Worm (Caenorhabditis elegans) whole organism, early embryonic: ENCODE data around the gene srbc-78.

ENCODE experiments used
- F13C5.2 ChIP-seq: sonication (generic microtip); optimal IDR thresholded peaks from 2 replicates; lab custom pipeline; 2017; ENCODE audit warnings: mild to moderate bottlenecking, missing genetic modification characterization, inconsistent platforms, missing compliant biosample characterization
- aly-1 ChIP-seq: sonication (generic microtip); optimal IDR thresholded peaks from 2 replicates; lab custom pipeline; 2016; ENCODE audit warnings: missing genetic modification characterization, missing compliant biosample characterization
- ama-1 ChIP-seq: fragments of 150-350 bp; optimal IDR thresholded peaks from 2 replicates; lab custom pipeline; 2014
- ceh-13 ChIP-seq: fragments of 200-800 bp; sonication (Bioruptor generic); optimal IDR thresholded peaks from 2 replicates; lab custom pipeline; 2018; ENCODE audit warnings: mild to moderate bottlenecking, missing genetic modification characterization, missing compliant biosample characterization
- ceh-36 ChIP-seq: sonication (generic microtip); optimal IDR thresholded peaks from 2 replicates; lab custom pipeline; 2016; ENCODE audit warnings: missing genetic modification characterization, inconsistent platforms, missing compliant biosample characterization
- flt-1 ChIP-seq: fragments of 200-800 bp; sonication (Bioruptor generic); IDR thresholded peaks from 2 replicates; pipeline ENCODE4 v1.3.6; 2022; ENCODE audit warnings: missing genetic modification characterization, missing compliant biosample characterization
- hmbx-1 ChIP-seq: sonication (generic microtip); optimal IDR thresholded peaks from 2 replicates; lab custom pipeline; 2016; ENCODE audit warnings: mild to moderate bottlenecking, missing genetic modification characterization, missing compliant biosample characterization
- hmg-4 ChIP-seq: fragments of 200-800 bp; sonication (Bioruptor generic); optimal IDR thresholded peaks from 2 replicates; lab custom pipeline; 2018; ENCODE audit warnings: mild to moderate bottlenecking, missing genetic modification characterization, missing compliant biosample characterization
- pes-1 ChIP-seq: fragments of 200-800 bp; sonication (Bioruptor generic); IDR thresholded peaks from 2 replicates; pipeline ENCODE4 v1.3.6; 2022; ENCODE audit warnings: missing genetic modification reagents, missing genetic modification characterization, missing compliant biosample characterization
- scrt-1 ChIP-seq: fragments of 200-800 bp; sonication (Bioruptor generic); IDR thresholded peaks from 2 replicates; pipeline ENCODE4 v1.3.6; 2022; ENCODE audit warnings: missing genetic modification characterization, missing compliant biosample characterization
- tbx-11 ChIP-seq: fragments of 200-800 bp; sonication (Bioruptor generic); IDR thresholded peaks from 2 replicates; pipeline ENCODE4 v1.3.6; 2022; ENCODE audit warnings: missing genetic modification characterization, missing compliant biosample characterization
- tbx-37 ChIP-seq: fragments of 200-800 bp; sonication (Bioruptor generic); conservative IDR thresholded peaks from 2 replicates; pipeline ENCODE4 v1.3.6; 2022; ENCODE audit warnings: missing genetic modification reagents, missing genetic modification characterization, missing compliant biosample characterization
- tra-4 ChIP-seq: sonication (generic microtip); optimal IDR thresholded peaks from 2 replicates; lab custom pipeline; 2017; ENCODE audit warnings: missing genetic modification characterization, missing compliant biosample characterization

ce11 chrV:20497537-20497936 is 8.5 kb upstream of the srbc-78 start:
- TF ChIP-seq hmbx-1 (tag; lab: Kevin White, UChicago) (no peak), ceh-13 (GFP tag; lab: Kevin White, UChicago) (no peak), flt-1 (GFP tag; lab: Robert Waterston, UW) (no peak), scrt-1 (GFP tag; lab: Robert Waterston, UW) (no peak), ama-1 (no peak), tra-4 (tag; lab: Kevin White, UChicago) (no peak), ceh-36 (no peak), tbx-37 (GFP tag; lab: Robert Waterston, UW) (no peak), pes-1 (no peak), aly-1 (tag; lab: Kevin White, UChicago) (no peak), tbx-11 (no peak), F13C5.2 (tag; lab: Kevin White, UChicago) (no peak), hmg-4 (GFP tag; lab: Kevin White, UChicago) (no peak)
